Worm (Caenorhabditis elegans) whole organism, L4 larva: Measurements from ENCODE around the gene T21B6.3.

Experiments used
- F10B5.3 ChIP-seq: sonication (generic microtip); optimal IDR thresholded peaks from 2 replicates; lab custom pipeline; 2016; ENCODE audit warnings: mild to moderate bottlenecking, missing genetic modification characterization, missing compliant biosample characterization
- F37D6.2 ChIP-seq: sonication (generic microtip); optimal IDR thresholded peaks from 2 replicates; lab custom pipeline; 2016; ENCODE audit warnings: mild to moderate bottlenecking, missing genetic modification characterization, missing compliant biosample characterization
- F44E2.7 ChIP-seq: fragments of 200-800 bp; sonication (Bioruptor generic); IDR thresholded peaks from 2 replicates; pipeline ENCODE4 v2.1.2; 2022; ENCODE audit warnings: missing genetic modification characterization, missing compliant biosample characterization
- ZK546.5 ChIP-seq, 2 experiments: sonication (generic microtip); optimal IDR thresholded peaks; 2 replicates each; lab custom pipeline; 2017; ENCODE audit warnings: missing biosample characterization in 2 of 2, missing genetic modification characterization in 2 of 2
- attf-4 ChIP-seq: sonication (generic microtip); optimal IDR thresholded peaks from 3 replicates; lab custom pipeline; 2017; ENCODE audit warnings: missing biosample characterization, missing genetic modification characterization
- ceh-28 ChIP-seq: fragments of 150-350 bp; optimal IDR thresholded peaks from 2 replicates; lab custom pipeline; 2014; ENCODE audit warnings: missing biosample characterization, missing genetic modification reagents, missing genetic modification characterization
- ceh-44 ChIP-seq: fragments of 200-800 bp; sonication (Bioruptor generic); IDR thresholded peaks from 2 replicates; pipeline ENCODE4 v1.3.6; 2022; ENCODE audit warnings: missing genetic modification reagents, missing genetic modification characterization, missing compliant biosample characterization
- ceh-62 ChIP-seq: sonication (generic microtip); optimal IDR thresholded peaks from 2 replicates; lab custom pipeline; 2017; ENCODE audit warnings: missing biosample characterization, missing genetic modification characterization
- ceh-82 ChIP-seq: sonication (generic microtip); optimal IDR thresholded peaks from 2 replicates; lab custom pipeline; 2017; ENCODE audit warnings: missing biosample characterization, missing genetic modification characterization
- ces-1 ChIP-seq: fragments of 150-350 bp; sonication (generic microtip); optimal IDR thresholded peaks from 4 replicates; lab custom pipeline; 2014; ENCODE audit warnings: missing biosample characterization, missing genetic modification reagents, missing genetic modification characterization
- cey-2 ChIP-seq: sonication (generic microtip); optimal IDR thresholded peaks from 3 replicates; lab custom pipeline; 2017; ENCODE audit warnings: missing genetic modification characterization, mild to moderate bottlenecking, missing compliant biosample characterization, antibody characterized with exemption, borderline replicate concordance; ENCODE audit not compliant: insufficient read depth
- ctbp-1 ChIP-seq: fragments of 200-800 bp; sonication (Bioruptor generic); IDR thresholded peaks from 2 replicates; pipeline ENCODE4 v1.3.6; 2022; ENCODE audit warnings: missing genetic modification reagents, missing genetic modification characterization, missing compliant biosample characterization
- daf-19 ChIP-seq: fragments of 200-800 bp; sonication (Bioruptor generic); conservative IDR thresholded peaks from 2 replicates; pipeline ENCODE4 v1.3.6; 2022; ENCODE audit warnings: missing genetic modification characterization, missing compliant biosample characterization
- daf-8 ChIP-seq: fragments of 200-800 bp; sonication (Bioruptor generic); IDR thresholded peaks from 2 replicates; pipeline ENCODE4 v1.3.6; 2022; ENCODE audit warnings: missing genetic modification characterization, missing compliant biosample characterization
- dmd-6 ChIP-seq: fragments of 200-800 bp; sonication (Bioruptor generic); IDR thresholded peaks from 2 replicates; pipeline ENCODE4 v1.3.6; 2022; ENCODE audit warnings: missing genetic modification reagents, missing genetic modification characterization, missing compliant biosample characterization
- dmd-8 ChIP-seq: fragments of 200-800 bp; sonication (Bioruptor generic); IDR thresholded peaks from 2 replicates; pipeline ENCODE4 v1.3.6; 2022; ENCODE audit warnings: missing genetic modification characterization, missing compliant biosample characterization
- dmd-9 ChIP-seq: fragments of 200-800 bp; sonication (Bioruptor generic); IDR thresholded peaks from 2 replicates; pipeline ENCODE4 v1.3.6; 2022; ENCODE audit warnings: missing genetic modification reagents, missing genetic modification characterization, missing compliant biosample characterization
- duxl-1 ChIP-seq: sonication (generic microtip); optimal IDR thresholded peaks from 2 replicates; lab custom pipeline; 2016; ENCODE audit warnings: mild to moderate bottlenecking, missing genetic modification characterization, moderate library complexity, missing compliant biosample characterization; ENCODE audit not compliant: poor library complexity
- egl-43 ChIP-seq: fragments of 200-800 bp; sonication (Bioruptor generic); IDR thresholded peaks from 2 replicates; pipeline ENCODE4 v1.3.6; 2022; ENCODE audit warnings: missing genetic modification reagents, missing genetic modification characterization, missing compliant biosample characterization
- gei-8 ChIP-seq: fragments of 200-800 bp; sonication (Bioruptor generic); optimal IDR thresholded peaks from 2 replicates; lab custom pipeline; 2018; ENCODE audit warnings: mild to moderate bottlenecking, missing genetic modification characterization, missing compliant biosample characterization
- hif-1 ChIP-seq, 2 experiments: sonication (generic microtip); optimal IDR thresholded peaks; 2 replicates each; lab custom pipeline; 2016 to 2017; ENCODE audit warnings: missing compliant biosample characterization in 2 of 2, missing genetic modification characterization in 2 of 2, missing genetic modification reagents in 2 of 2, missing genotype in 2 of 2, mild to moderate bottlenecking in 1 of 2
- hlh-11 ChIP-seq: fragments of 200-800 bp; sonication (Bioruptor generic); optimal IDR thresholded peaks from 2 replicates; lab custom pipeline; 2018; ENCODE audit warnings: mild to moderate bottlenecking, missing genetic modification characterization, missing compliant biosample characterization
- hmg-1.1 ChIP-seq: fragments of 200-800 bp; sonication (Bioruptor generic); IDR thresholded peaks from 2 replicates; pipeline ENCODE4 v1.3.6; 2022; ENCODE audit warnings: missing genetic modification reagents, missing genetic modification characterization, missing compliant biosample characterization
- lin-1 ChIP-seq: fragments of 200-800 bp; sonication (Bioruptor generic); IDR thresholded peaks from 2 replicates; pipeline ENCODE4 v1.3.6; 2022; ENCODE audit warnings: missing genetic modification reagents, missing genetic modification characterization, missing compliant biosample characterization
- lin-15B ChIP-seq: fragments of 150-350 bp; sonication (generic microtip); optimal IDR thresholded peaks from 3 replicates; lab custom pipeline; 2014; ENCODE audit warnings: missing biosample characterization, missing genetic modification characterization
- lin-39 ChIP-seq: fragments of 150-350 bp; optimal IDR thresholded peaks from 2 replicates; lab custom pipeline; 2014; ENCODE audit warnings: missing biosample characterization, missing genetic modification reagents, missing genetic modification characterization
- lsy-2 ChIP-seq, 2 experiments: fragments of 150-350 bp in 1 of 2; sonication (generic microtip) in 1 of 2; optimal IDR thresholded peaks; 2 replicates each; lab custom pipeline; 2014 to 2017; ENCODE audit warnings: missing biosample characterization in 2 of 2, missing genetic modification characterization in 2 of 2
- madf-5 ChIP-seq, 2 experiments: fragments of 200-800 bp; sonication (Bioruptor generic); IDR thresholded peaks; 2 replicates each; pipeline ENCODE4 v1.3.6; 2022; ENCODE audit warnings: missing compliant biosample characterization in 2 of 2, missing genetic modification characterization in 2 of 2
- madf-9 ChIP-seq: fragments of 200-800 bp; sonication (Bioruptor generic); conservative IDR thresholded peaks from 2 replicates; pipeline ENCODE4 v1.3.6; 2022; ENCODE audit warnings: missing genetic modification reagents, missing genetic modification characterization, missing compliant biosample characterization
- mdl-1 ChIP-seq, 2 experiments: fragments of 150-350 bp in 1 of 2; sonication (generic microtip) in 1 of 2; optimal IDR thresholded peaks; 2 replicates each; lab custom pipeline; 2014 to 2017; ENCODE audit warnings: missing biosample characterization in 2 of 2, missing genetic modification characterization in 2 of 2
- mep-1 ChIP-seq: fragments of 150-350 bp; sonication (generic microtip); optimal IDR thresholded peaks from 3 replicates; lab custom pipeline; 2014; ENCODE audit warnings: missing biosample characterization, missing genetic modification characterization
- mxl-2 ChIP-seq: fragments of 200-800 bp; sonication (Bioruptor generic); conservative IDR thresholded peaks from 2 replicates; pipeline ENCODE4 v1.3.6; 2022; ENCODE audit warnings: missing genetic modification reagents, missing genetic modification characterization, missing compliant biosample characterization
- nhr-102 ChIP-seq: sonication (generic microtip); optimal IDR thresholded peaks from 2 replicates; lab custom pipeline; 2016; ENCODE audit warnings: mild to moderate bottlenecking, missing genetic modification characterization, moderate library complexity, missing compliant biosample characterization
- nhr-11 ChIP-seq: fragments of 150-350 bp; optimal IDR thresholded peaks from 2 replicates; lab custom pipeline; 2014; ENCODE audit warnings: missing biosample characterization, missing genetic modification characterization
- nhr-111 ChIP-seq: fragments of 200-800 bp; sonication (Bioruptor generic); optimal IDR thresholded peaks from 2 replicates; lab custom pipeline; 2018; ENCODE audit warnings: mild to moderate bottlenecking, missing genetic modification characterization, missing compliant biosample characterization
- nhr-25 ChIP-seq: sonication (generic microtip); optimal IDR thresholded peaks from 2 replicates; lab custom pipeline; 2017; ENCODE audit warnings: missing genetic modification characterization, mild to moderate bottlenecking, missing compliant biosample characterization, antibody characterized with exemption, moderate library complexity, borderline replicate concordance; ENCODE audit not compliant: insufficient read depth
- nhr-28 ChIP-seq: fragments of 150-350 bp; optimal IDR thresholded peaks from 2 replicates; lab custom pipeline; 2014; ENCODE audit warnings: missing biosample characterization, missing genetic modification characterization
- nhr-42 ChIP-seq: fragments of 200-800 bp; sonication (Bioruptor generic); IDR thresholded peaks from 2 replicates; pipeline ENCODE4 v1.3.6; 2022; ENCODE audit warnings: missing genetic modification characterization, missing compliant biosample characterization
- nhr-48 ChIP-seq: sonication (generic microtip); optimal IDR thresholded peaks from 2 replicates; lab custom pipeline; 2016; ENCODE audit warnings: mild to moderate bottlenecking, missing genetic modification characterization, missing compliant biosample characterization
- nhr-6 ChIP-seq: fragments of 150-350 bp; optimal IDR thresholded peaks from 2 replicates; lab custom pipeline; 2014; ENCODE audit warnings: missing biosample characterization, missing genetic modification characterization
- nhr-76 ChIP-seq: fragments of 150-350 bp; optimal IDR thresholded peaks from 2 replicates; lab custom pipeline; 2014; ENCODE audit warnings: missing biosample characterization, missing genetic modification characterization
- php-3 ChIP-seq: fragments of 200-800 bp; sonication (Bioruptor generic); IDR thresholded peaks from 2 replicates; pipeline ENCODE4 v1.3.6; 2022; ENCODE audit warnings: missing genetic modification reagents, missing genetic modification characterization, missing compliant biosample characterization
- tra-1 ChIP-seq: fragments of 200-800 bp; sonication (Bioruptor generic); IDR thresholded peaks from 2 replicates; pipeline ENCODE4 v1.3.6; 2022; ENCODE audit warnings: missing genetic modification reagents, missing genetic modification characterization, missing compliant biosample characterization
- unc-39 ChIP-seq: sonication (generic microtip); optimal IDR thresholded peaks from 2 replicates; lab custom pipeline; 2017; ENCODE audit warnings: missing biosample characterization, missing genetic modification characterization
- unc-62 ChIP-seq, 3 experiments: fragments of 150-350 bp in 1 of 3; sonication (generic microtip); optimal IDR thresholded peaks in 2 of 3; peaks in 1 of 3; 1 replicate in 1 of 3; 2 replicates in 2 of 3; lab custom pipeline; 2014 to 2017; ENCODE audit warnings: missing biosample characterization in 3 of 3, missing genetic modification characterization in 3 of 3, missing genetic modification reagents in 3 of 3, missing genotype in 1 of 3
- vab-7 ChIP-seq: fragments of 200-800 bp; sonication (Bioruptor generic); IDR thresholded peaks from 2 replicates; pipeline ENCODE4 v1.3.6; 2022; ENCODE audit warnings: missing genetic modification reagents, missing genetic modification characterization, missing compliant biosample characterization
- zfp-2 ChIP-seq: sonication (generic microtip); optimal IDR thresholded peaks from 2 replicates; lab custom pipeline; 2016; ENCODE audit warnings: mild to moderate bottlenecking, missing genetic modification characterization, missing compliant biosample characterization
- zip-11 ChIP-seq: fragments of 200-800 bp; sonication (Bioruptor generic); IDR thresholded peaks from 2 replicates; pipeline ENCODE4 v1.3.6; 2022; ENCODE audit warnings: missing genetic modification characterization, missing compliant biosample characterization
- ztf-11 ChIP-seq: fragments of 150-350 bp; optimal IDR thresholded peaks from 2 replicates; lab custom pipeline; 2014; ENCODE audit warnings: missing biosample characterization, missing genetic modification characterization
- ztf-7 ChIP-seq: fragments of 150-350 bp; optimal IDR thresholded peaks from 2 replicates; lab custom pipeline; 2014; ENCODE audit warnings: missing biosample characterization, missing genetic modification characterization

Gene T21B6.3

ce11 chrX:10956972-10957678 is 8.4 kb upstream of the T21B6.3 start:
- TF ChIP-seq zfp-2 (tag; lab: Kevin White, UChicago), result no peak
- peak; percentile 38; the same call in 1 of the 2 replicates for TF ChIP-seq tra-1
- no peak for TF ChIP-seq unc-39 (tag; lab: Kevin White, UChicago)
- TF ChIP-seq nhr-6 (tag; lab: Kevin White, UChicago), result no peak
- no peak for TF ChIP-seq attf-4
- peak in 1 of 2 experiments; percentile 92 for TF ChIP-seq unc-62 (GFP tag; optimal IDR thresholded peaks at IDR 0.05 in 1 of 2; lab: Kevin White, UChicago)
- no peak for TF ChIP-seq unc-62 (tag; optimal IDR thresholded peaks at IDR 0.05; lab: Kevin White, UChicago)
- TF ChIP-seq ztf-7 (tag; lab: Kevin White, UChicago), result no peak
- TF ChIP-seq mxl-2 (GFP tag; lab: Robert Waterston, UW), result no peak
- TF ChIP-seq daf-8 (GFP tag; lab: Robert Waterston, UW), result no peak
- TF ChIP-seq gei-8, result no peak
- TF ChIP-seq nhr-25 (tag; lab: Kevin White, UChicago), result no peak
- no peak for TF ChIP-seq duxl-1 (tag; lab: Kevin White, UChicago)
- TF ChIP-seq dmd-8 (GFP tag; lab: Robert Waterston, UW), result no peak
- TF ChIP-seq ces-1 (GFP tag; lab: Kevin White, UChicago), result no peak
- TF ChIP-seq dmd-9, result no peak
- TF ChIP-seq ceh-44 (GFP tag; lab: Robert Waterston, UW), result no peak
- TF ChIP-seq mdl-1 (tag; optimal IDR thresholded peaks at IDR 0.05; lab: Kevin White, UChicago), result no peak
- 0 out of 2 replicates have a peak, but pooled peaks have one; percentile 48 for TF ChIP-seq php-3 (GFP tag; lab: Robert Waterston, UW)
- no peak for TF ChIP-seq nhr-102 (tag; lab: Kevin White, UChicago)
- no peak for TF ChIP-seq F44E2.7 (GFP tag; lab: Robert Waterston, UW)
- no peak for TF ChIP-seq nhr-42
- TF ChIP-seq cey-2 (tag; lab: Kevin White, UChicago), result no peak
- no peak for TF ChIP-seq hif-1 (tag; optimal IDR thresholded peaks at IDR 0.05; lab: Kevin White, UChicago)
- 0 out of 2 replicates have a peak, but pooled peaks have one; percentile 13 for TF ChIP-seq lin-1 (GFP tag; lab: Robert Waterston, UW)
- no peak for TF ChIP-seq ceh-28 (tag; lab: Kevin White, UChicago)
- no peak for TF ChIP-seq F10B5.3 (tag; lab: Kevin White, UChicago)
- TF ChIP-seq vab-7, result no peak
- no peak for TF ChIP-seq lsy-2 (tag; optimal IDR thresholded peaks at IDR 0.05; lab: Kevin White, UChicago)
- TF ChIP-seq ceh-62 (tag; lab: Kevin White, UChicago), result no peak
- peak; percentile 25 for TF ChIP-seq nhr-48
- TF ChIP-seq ceh-82 (tag; lab: Kevin White, UChicago), result no peak
- TF ChIP-seq nhr-11 (tag; lab: Kevin White, UChicago), result no peak
- no peak for TF ChIP-seq lin-39
- peak; percentile 89 for TF ChIP-seq dmd-6 (GFP tag; lab: Robert Waterston, UW)
- TF ChIP-seq nhr-111 (GFP tag; lab: Kevin White, UChicago), result no peak
- no peak for TF ChIP-seq madf-9
- TF ChIP-seq ztf-11, result no peak
- no peak for TF ChIP-seq mep-1 (tag; lab: Kevin White, UChicago)
- no peak for TF ChIP-seq lin-15B (tag; lab: Kevin White, UChicago)
- TF ChIP-seq F37D6.2 (tag; lab: Kevin White, UChicago), result no peak
- peak; percentile 45 for TF ChIP-seq nhr-28 (tag; lab: Kevin White, UChicago)
- TF ChIP-seq daf-19 (GFP tag; lab: Robert Waterston, UW), result no peak
- peak; percentile 11 for TF ChIP-seq hlh-11 (tag; lab: Kevin White, UChicago)
- no peak for TF ChIP-seq zip-11 (GFP tag; lab: Robert Waterston, UW)
- no peak for TF ChIP-seq egl-43
- TF ChIP-seq madf-5 (GFP tag; IDR thresholded peaks at IDR 0.05; lab: Robert Waterston, UW), result no peak
- no peak for TF ChIP-seq ZK546.5 (tag; optimal IDR thresholded peaks at IDR 0.05; lab: Kevin White, UChicago)
- no peak for TF ChIP-seq hmg-1.1
- no peak for TF ChIP-seq ctbp-1 (GFP tag; lab: Robert Waterston, UW)
- TF ChIP-seq nhr-76 (tag; lab: Kevin White, UChicago), result no peak
